Fruit fly (Drosophila melanogaster) whole organism, embryonic: ENCODE measurements around the gene Polr1D.

Source experiments
- CG14860 ChIP-seq: fragments of 200-800 bp; sonication (Bioruptor generic); IDR thresholded peaks from 3 replicates; pipeline ENCODE4 v1.3.6; 2022; ENCODE audit warnings: missing biosample characterization, missing genetic modification characterization; ENCODE audit not compliant: partially characterized antibody
- CG33557 ChIP-seq: fragments of 200-800 bp; sonication (Bioruptor generic); optimal IDR thresholded peaks from 2 replicates; lab custom pipeline; 2019; ENCODE audit warnings: missing biosample characterization, mild to moderate bottlenecking, missing genetic modification characterization, moderate library complexity
- CG8089 ChIP-seq: fragments of 200-800 bp; sonication (Bioruptor generic); optimal IDR thresholded peaks from 3 replicates; lab custom pipeline; 2016; ENCODE audit warnings: missing biosample characterization, missing genetic modification characterization
- CG8359 ChIP-seq: fragments of 200-800 bp; sonication (Bioruptor generic); optimal IDR thresholded peaks from 2 replicates; lab custom pipeline; 2017; ENCODE audit warnings: missing biosample characterization, mild to moderate bottlenecking, missing genetic modification characterization, borderline replicate concordance
- CG9817 ChIP-seq: fragments of 200-800 bp; sonication (Bioruptor generic); optimal IDR thresholded peaks from 2 replicates; lab custom pipeline; 2018; ENCODE audit warnings: missing biosample characterization, mild to moderate bottlenecking, missing genetic modification characterization, moderate library complexity
- Neu2 ChIP-seq: fragments of 200-800 bp; sonication (Bioruptor generic); optimal IDR thresholded peaks from 3 replicates; lab custom pipeline; 2016; ENCODE audit warnings: missing biosample characterization, missing genetic modification characterization, borderline replicate concordance
- Taf1 ChIP-seq: fragments of 200-800 bp; sonication (Bioruptor generic); IDR thresholded peaks from 2 replicates; pipeline ENCODE4 v1.3.6; 2022; ENCODE audit warnings: missing biosample characterization, missing genetic modification characterization
- az2 ChIP-seq: fragments of 200-800 bp; sonication (Bioruptor generic); optimal IDR thresholded peaks from 3 replicates; lab custom pipeline; 2016; ENCODE audit warnings: missing biosample characterization, missing genetic modification characterization
- pho ChIP-seq: fragments of 200-800 bp; sonication (Bioruptor generic); optimal IDR thresholded peaks from 2 replicates; lab custom pipeline; 2016; ENCODE audit warnings: missing biosample characterization, missing genetic modification characterization
- seq ChIP-seq: fragments of 200-800 bp; sonication (Bioruptor generic); IDR thresholded peaks from 2 replicates; pipeline ENCODE4 v1.3.6; 2022; ENCODE audit warnings: missing biosample characterization, missing genetic modification characterization
- tgo ChIP-seq: fragments of 200-800 bp; sonication (Bioruptor generic); IDR thresholded peaks from 3 replicates; pipeline ENCODE4 v1.3.6; 2022; ENCODE audit warnings: missing biosample characterization, missing genetic modification characterization
- twi ChIP-seq: fragments of 200-800 bp; optimal IDR thresholded peaks from 2 replicates; lab custom pipeline; 2019; ENCODE audit warnings: missing biosample characterization, mild to moderate bottlenecking, missing genetic modification characterization, moderate library complexity
- z ChIP-seq: fragments of 200-800 bp; sonication (Bioruptor generic); IDR thresholded peaks from 3 replicates; pipeline ENCODE4 v1.3.6; 2022; ENCODE audit warnings: missing biosample characterization, missing genetic modification characterization

- TF ChIP-seq Neu2 (no peak), CG9817 (tag; lab: Kevin White, UChicago) (no peak), CG33557 (GFP tag; lab: Kevin White, UChicago) (no peak), CG8359 (no peak), tgo (GFP tag; lab: Robert Waterston, UW) (no peak), z (no peak), az2 (GFP tag; lab: Kevin White, UChicago) (no peak), twi (tag; lab: Kevin White, UChicago) (no peak), seq (GFP tag; lab: Robert Waterston, UW) (no peak), CG8089 (GFP tag; lab: Kevin White, UChicago) (no peak), pho (GFP tag; lab: Kevin White, UChicago) (no peak), Taf1 (GFP tag; lab: Robert Waterston, UW) (no peak), CG14860 (GFP tag; lab: Robert Waterston, UW) (no peak)
Measured at dm6 chr2L:19111729-19112128, 23.3 kb downstream of the Polr1D start.
